Worm (Caenorhabditis elegans): ENCODE results near the gene Y49F6B.14.
A peak's percentile ranks its signal among the peaks of the same experiment; 100 is the strongest.

The Y49F6B.14 gene

DNA sequence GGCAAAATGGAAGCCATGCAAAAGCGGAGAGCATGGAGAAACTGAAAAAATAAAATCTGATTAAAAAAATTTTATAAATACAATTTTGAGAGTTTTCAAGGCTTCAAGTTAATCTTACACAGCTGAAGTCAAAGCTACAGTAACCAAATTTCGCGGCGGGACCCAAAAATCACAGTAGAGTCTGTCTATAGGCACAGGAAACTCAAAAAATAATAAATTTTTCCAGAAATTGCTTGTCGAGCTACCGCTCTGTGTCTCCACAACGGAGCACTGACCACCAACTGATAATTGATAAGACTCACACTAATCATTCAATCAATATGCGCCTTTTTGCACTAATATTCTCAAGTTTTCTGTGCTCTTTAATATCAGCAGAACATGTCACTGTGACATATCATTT is 35.1 kb upstream of the Y49F6B.14 start, which contains the start of gene W10G11.19:
Gene W10G11.19 (plus strand): TSS at position 301 of the 400 bp plus-strand sequence.
- TF ChIP-seq flt-1 (GFP tag; IDR thresholded peaks at IDR 0.05) (no peak), ztf-29 (GFP tag; IDR thresholded peaks at IDR 0.05) (no peak), tab-1 (GFP tag; IDR thresholded peaks at IDR 0.05) (no peak), ref-1 (GFP tag; conservative IDR thresholded peaks at IDR 0.05) (no peak), ztf-23 (GFP tag; IDR thresholded peaks at IDR 0.05) (no peak), cog-1 (tag; optimal IDR thresholded peaks at IDR 0.05) (no peak), med-1 (GFP tag; optimal IDR thresholded peaks at IDR 0.05; ENCODE audit: insufficient read depth) (no peak), T22C8.4 (GFP tag; IDR thresholded peaks at IDR 0.05) (no peak), klf-2 (GFP tag; conservative IDR thresholded peaks at IDR 0.05) (no peak)

ce11 chrII:3547282-3547681 is 32.0 kb upstream of the Y49F6B.14 start:
- TF ChIP-seq klf-2 (GFP tag; conservative IDR thresholded peaks at IDR 0.05), result no peak
- no peak for TF ChIP-seq tab-1 (GFP tag; IDR thresholded peaks at IDR 0.05)
- TF ChIP-seq ztf-29 (GFP tag; IDR thresholded peaks at IDR 0.05), result no peak; the same call in 1 of the 2 replicates
- no peak for TF ChIP-seq T22C8.4 (GFP tag; IDR thresholded peaks at IDR 0.05)
- no peak for TF ChIP-seq ref-1 (GFP tag; conservative IDR thresholded peaks at IDR 0.05)
- TF ChIP-seq ztf-23 (GFP tag; IDR thresholded peaks at IDR 0.05), result no peak
- TF ChIP-seq med-1 (GFP tag; optimal IDR thresholded peaks at IDR 0.05; ENCODE audit: insufficient read depth), result no peak
- no peak for TF ChIP-seq flt-1 (GFP tag; IDR thresholded peaks at IDR 0.05)
- no peak for TF ChIP-seq cog-1 (tag; optimal IDR thresholded peaks at IDR 0.05)

DNA sequence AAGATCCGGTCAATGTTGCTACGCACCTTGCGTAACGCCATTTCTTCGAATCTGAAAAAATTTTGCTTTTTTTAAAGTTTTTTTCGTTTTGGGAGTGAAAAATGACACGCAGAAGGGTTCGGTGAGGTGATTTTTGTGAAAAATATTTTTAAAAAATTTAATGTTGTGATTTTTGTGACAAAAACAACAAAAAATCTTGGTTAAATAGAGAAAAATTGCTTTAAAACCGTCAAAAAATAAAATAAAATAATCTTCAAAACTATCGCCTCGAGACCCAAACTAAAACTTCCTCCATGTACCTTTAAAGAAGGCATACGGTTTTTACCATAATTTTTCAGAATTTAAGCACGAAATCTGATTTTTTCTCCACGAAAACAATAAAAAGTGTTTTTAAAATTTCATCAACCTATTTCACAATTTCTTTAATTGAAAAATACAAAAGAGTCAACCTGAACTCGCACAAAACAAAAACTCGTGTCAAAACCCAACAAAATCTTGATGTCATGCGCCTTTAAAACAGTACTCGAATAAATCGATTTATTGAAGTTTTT is 31.2 kb upstream of the Y49F6B.14 start, which contains the start of gene apd-3:
Gene apd-3 (minus strand): TSS at position 51 of the 551 bp plus-strand sequence.
- TF ChIP-seq ref-1 (GFP tag; conservative IDR thresholded peaks at IDR 0.05) (no peak), med-1 (GFP tag; optimal IDR thresholded peaks at IDR 0.05; ENCODE audit: insufficient read depth) (no peak), klf-2 (GFP tag; conservative IDR thresholded peaks at IDR 0.05) (no peak), ztf-23 (GFP tag; IDR thresholded peaks at IDR 0.05) (no peak), cog-1 (tag; optimal IDR thresholded peaks at IDR 0.05) (no peak), T22C8.4 (GFP tag; IDR thresholded peaks at IDR 0.05) (no peak), tab-1 (GFP tag; IDR thresholded peaks at IDR 0.05) (no peak), flt-1 (GFP tag; IDR thresholded peaks at IDR 0.05) (no peak), ztf-29 (GFP tag; IDR thresholded peaks at IDR 0.05) (no peak)

DNA sequence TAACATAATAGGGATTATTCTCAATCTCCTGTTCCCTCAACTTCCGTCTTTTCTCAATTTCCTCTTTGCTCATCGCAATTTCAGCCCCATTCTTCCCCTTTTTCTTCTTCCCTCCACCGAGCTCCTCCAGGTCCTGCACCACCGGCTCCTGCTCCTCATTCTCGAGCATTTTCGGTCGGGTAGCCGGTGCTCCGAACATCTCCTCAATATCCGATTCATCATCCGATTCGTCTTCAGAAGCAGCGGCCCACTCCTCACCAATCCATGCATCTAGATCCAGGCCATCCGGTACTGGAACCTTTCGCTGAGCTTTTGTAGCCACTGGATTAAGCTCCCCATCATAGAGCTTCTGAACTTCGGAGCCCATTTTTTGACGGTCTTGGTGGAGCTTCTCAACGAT is 24.9 kb upstream of the Y49F6B.14 start:
- TF ChIP-seq klf-2 (GFP tag; conservative IDR thresholded peaks at IDR 0.05) (no peak), cog-1 (tag; optimal IDR thresholded peaks at IDR 0.05) (no peak)

- no peak for TF ChIP-seq T22C8.4 (GFP tag; IDR thresholded peaks at IDR 0.05)
- no peak for TF ChIP-seq ref-1 (GFP tag; conservative IDR thresholded peaks at IDR 0.05)
- no peak for TF ChIP-seq ztf-29 (GFP tag; IDR thresholded peaks at IDR 0.05)
- no peak for TF ChIP-seq flt-1 (GFP tag; IDR thresholded peaks at IDR 0.05)
- TF ChIP-seq ztf-23 (GFP tag; IDR thresholded peaks at IDR 0.05), result no peak
- no peak for TF ChIP-seq tab-1 (GFP tag; IDR thresholded peaks at IDR 0.05)
- TF ChIP-seq med-1 (GFP tag; optimal IDR thresholded peaks at IDR 0.05; ENCODE audit: insufficient read depth), result no peak
These were observed 13.0 kb upstream of the Y49F6B.14 start, which contains the start of gene ncs-6 for ce11 chrII:3528256-3528655. TSS of gene ncs-6 (minus strand) at chrII:3528516.

DNA sequence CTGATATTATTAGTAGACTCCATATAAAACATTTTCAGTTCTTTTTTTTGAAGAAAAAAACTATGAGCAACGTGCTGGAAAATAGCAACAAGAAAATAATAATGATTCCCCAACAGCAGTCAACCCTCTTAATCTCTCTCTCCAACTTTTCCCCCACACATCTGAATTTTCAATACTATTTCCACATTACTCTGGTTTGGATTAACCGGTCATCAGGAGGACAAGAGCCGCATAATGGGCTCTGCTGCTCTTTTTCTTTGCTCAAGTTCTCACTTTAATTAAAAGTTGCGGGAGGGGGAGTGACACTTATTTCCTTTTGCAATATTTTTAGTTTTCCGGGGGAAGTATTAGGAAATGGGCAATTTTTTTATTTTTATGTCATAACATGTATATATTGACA is 12.2 kb upstream of the Y49F6B.14 start:
- TF ChIP-seq klf-2 (GFP tag; conservative IDR thresholded peaks at IDR 0.05), result no peak
- no peak for TF ChIP-seq ref-1 (GFP tag; conservative IDR thresholded peaks at IDR 0.05)
- no peak for TF ChIP-seq T22C8.4 (GFP tag; IDR thresholded peaks at IDR 0.05)
- TF ChIP-seq med-1 (GFP tag; optimal IDR thresholded peaks at IDR 0.05; ENCODE audit: insufficient read depth), result no peak
- no peak for TF ChIP-seq tab-1 (GFP tag; IDR thresholded peaks at IDR 0.05)
- TF ChIP-seq ztf-23 (GFP tag; IDR thresholded peaks at IDR 0.05), result no peak
- TF ChIP-seq cog-1 (tag; optimal IDR thresholded peaks at IDR 0.05), result no peak
- no peak for TF ChIP-seq flt-1 (GFP tag; IDR thresholded peaks at IDR 0.05)
- TF ChIP-seq ztf-29 (GFP tag; IDR thresholded peaks at IDR 0.05), result no peak

DNA sequence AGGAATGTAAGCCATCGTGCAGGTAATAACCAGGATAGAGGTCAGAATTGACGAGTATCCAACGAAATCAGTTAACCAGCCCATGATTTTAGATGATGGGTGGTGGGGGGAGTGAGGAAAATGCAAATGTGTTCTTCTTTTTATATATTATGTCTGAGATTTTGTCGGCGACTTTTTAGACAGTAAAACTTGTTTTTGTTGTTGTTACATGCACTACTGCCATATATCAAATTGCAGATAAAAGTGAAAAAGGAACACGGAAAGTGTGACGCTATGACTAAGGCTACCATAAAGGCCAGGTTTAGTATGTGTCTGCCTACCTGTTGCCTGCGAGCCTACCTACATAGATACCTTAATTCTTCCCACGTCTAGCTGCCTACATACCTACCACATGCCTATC is 8.8 kb upstream of the Y49F6B.14 start, which contains the start of gene col-72:
Gene col-72 (minus strand): TSS at position 101 of the 400 bp plus-strand sequence.
- TF ChIP-seq flt-1 (GFP tag; IDR thresholded peaks at IDR 0.05), result no peak
- no peak for TF ChIP-seq klf-2 (GFP tag; conservative IDR thresholded peaks at IDR 0.05)
- no peak for TF ChIP-seq med-1 (GFP tag; optimal IDR thresholded peaks at IDR 0.05; ENCODE audit: insufficient read depth)
- no peak for TF ChIP-seq T22C8.4 (GFP tag; IDR thresholded peaks at IDR 0.05)
- no peak for TF ChIP-seq ref-1 (GFP tag; conservative IDR thresholded peaks at IDR 0.05)

ce11 chrII:3523547-3523946 is 8.3 kb upstream of the Y49F6B.14 start:
- TF ChIP-seq flt-1 (GFP tag; IDR thresholded peaks at IDR 0.05), result peak; percentile 74

DNA sequence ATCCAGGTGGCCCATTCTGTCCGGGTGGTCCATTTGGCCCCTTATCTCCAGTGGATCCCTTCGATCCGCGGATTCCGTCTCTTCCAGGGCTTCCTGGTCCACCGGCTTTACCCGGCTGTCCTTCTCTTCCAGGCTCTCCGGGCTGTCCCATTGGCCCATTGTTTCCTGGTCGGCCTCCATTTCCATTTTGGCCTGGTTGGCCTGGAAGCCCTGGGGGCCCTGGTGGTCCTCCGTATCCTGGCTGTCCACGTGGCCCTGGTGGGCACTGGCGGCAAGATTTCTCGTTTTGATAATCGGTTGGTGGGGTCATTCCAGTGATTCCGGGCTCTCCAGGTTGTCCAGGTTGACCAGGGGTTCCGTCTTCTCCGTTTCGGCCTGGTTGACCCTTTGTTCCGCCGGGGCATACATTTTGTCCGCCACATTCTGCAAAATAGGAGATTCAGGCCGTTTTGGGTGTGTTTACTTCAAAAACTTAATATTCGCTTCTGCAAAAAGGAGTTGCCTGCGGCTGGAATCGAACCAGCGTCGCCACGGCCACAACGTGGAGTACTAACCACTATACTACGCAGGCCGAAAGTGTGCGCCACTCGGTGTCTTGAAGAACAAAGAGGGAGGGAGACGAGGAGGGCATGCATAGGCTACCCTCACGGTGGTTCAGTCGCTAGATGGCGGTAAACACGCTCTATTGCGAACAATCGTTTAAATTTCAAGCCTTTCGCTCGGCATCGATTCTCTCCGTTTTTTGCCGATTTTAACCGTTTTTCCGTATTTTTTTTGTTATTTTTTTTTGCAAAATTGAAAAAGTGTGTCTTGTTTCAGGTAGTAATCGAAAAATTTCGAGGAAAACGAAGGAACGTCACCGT is 5.9 kb upstream of the Y49F6B.14 start, which contains the start of gene W09G10.9:
Gene W09G10.9 (plus strand): TSS at position 813 of the 863 bp plus-strand sequence.
- TF ChIP-seq T22C8.4 (GFP tag; IDR thresholded peaks at IDR 0.05) (peak; percentile 92), tab-1 (GFP tag; IDR thresholded peaks at IDR 0.05) (peak; percentile 96), klf-2 (GFP tag; conservative IDR thresholded peaks at IDR 0.05) (peak; percentile 91), ztf-29 (GFP tag; IDR thresholded peaks at IDR 0.05) (peak; percentile 87), flt-1 (GFP tag; IDR thresholded peaks at IDR 0.05) (peak; percentile 95), ztf-23 (GFP tag; IDR thresholded peaks at IDR 0.05) (peak; percentile 93), cog-1 (tag; optimal IDR thresholded peaks at IDR 0.05) (peak; percentile 4), med-1 (GFP tag; optimal IDR thresholded peaks at IDR 0.05; ENCODE audit: insufficient read depth) (peak; percentile 43), ref-1 (GFP tag; conservative IDR thresholded peaks at IDR 0.05) (peak; percentile 89)
